Worm (Caenorhabditis elegans) whole organism, young adult: ENCODE data around the gene R11D1.7.

Source experiments
- B0035.1 ChIP-seq: sonication (generic microtip); optimal IDR thresholded peaks from 2 replicates; lab custom pipeline; 2016; ENCODE audit warnings: missing genetic modification characterization, mild to moderate bottlenecking, missing compliant biosample characterization, missing genotype, missing genetic modification reagents
- C17E4.6 ChIP-seq: fragments of 200-800 bp; sonication (Bioruptor generic); IDR thresholded peaks from 2 replicates; pipeline ENCODE4 v1.3.6; 2022; ENCODE audit warnings: missing genetic modification reagents, missing genetic modification characterization, missing compliant biosample characterization
- D2030.7 ChIP-seq: fragments of 200-800 bp; sonication (Bioruptor generic); IDR thresholded peaks from 2 replicates; pipeline ENCODE4 v1.3.6; 2022; ENCODE audit warnings: missing genetic modification reagents, missing genetic modification characterization, missing compliant biosample characterization
- F23B12.7 ChIP-seq: sonication (generic microtip); optimal IDR thresholded peaks from 2 replicates; lab custom pipeline; 2017; ENCODE audit warnings: missing genetic modification characterization, mild to moderate bottlenecking, missing compliant biosample characterization, antibody characterized with exemption, moderate library complexity; ENCODE audit not compliant: insufficient read depth
- F39B2.1 ChIP-seq: fragments of 200-800 bp; sonication (Bioruptor generic); IDR thresholded peaks from 2 replicates; pipeline ENCODE4 v1.3.6; 2022; ENCODE audit warnings: missing genetic modification reagents, missing genetic modification characterization, missing compliant biosample characterization
- F49E8.2 ChIP-seq: sonication (generic microtip); optimal IDR thresholded peaks from 3 replicates; lab custom pipeline; 2017; ENCODE audit warnings: missing genetic modification characterization, mild to moderate bottlenecking, missing compliant biosample characterization, antibody characterized with exemption, moderate library complexity; ENCODE audit not compliant: insufficient read depth
- K11D2.4 ChIP-seq: fragments of 200-800 bp; sonication (Bioruptor generic); IDR thresholded peaks from 2 replicates; pipeline ENCODE4 v1.3.6; 2022; ENCODE audit warnings: missing genetic modification reagents, missing genetic modification characterization, missing compliant biosample characterization
- K12H6.12 ChIP-seq: fragments of 200-800 bp; sonication (Bioruptor generic); optimal IDR thresholded peaks from 2 replicates; lab custom pipeline; 2018; ENCODE audit warnings: mild to moderate bottlenecking, missing genetic modification characterization, missing compliant biosample characterization
- Y53G8AR.9 ChIP-seq: fragments of 200-800 bp; sonication (Bioruptor generic); conservative IDR thresholded peaks from 2 replicates; pipeline ENCODE4 v1.3.6; 2022; ENCODE audit warnings: missing genetic modification reagents, missing genetic modification characterization, missing compliant biosample characterization
- ZK185.1 ChIP-seq: sonication (generic microtip); optimal IDR thresholded peaks from 2 replicates; lab custom pipeline; 2016; ENCODE audit warnings: mild to moderate bottlenecking, missing genetic modification characterization, missing compliant biosample characterization; ENCODE audit not compliant: poor library complexity, severe bottlenecking
- aptf-2 ChIP-seq: fragments of 200-800 bp; sonication (Bioruptor generic); conservative IDR thresholded peaks from 2 replicates; pipeline ENCODE4 v1.3.6; 2022; ENCODE audit warnings: missing genetic modification reagents, missing genetic modification characterization, missing compliant biosample characterization
- bed-1 ChIP-seq: fragments of 200-800 bp; sonication (Bioruptor generic); IDR thresholded peaks from 2 replicates; pipeline ENCODE4 v1.3.6; 2022; ENCODE audit warnings: missing genetic modification reagents, missing genetic modification characterization, missing compliant biosample characterization
- ccch-3 ChIP-seq: fragments of 200-800 bp; sonication (Bioruptor generic); optimal IDR thresholded peaks from 2 replicates; lab custom pipeline; 2018; ENCODE audit warnings: mild to moderate bottlenecking, missing genetic modification characterization, missing compliant biosample characterization
- ceh-27 ChIP-seq: fragments of 200-800 bp; sonication (Bioruptor generic); optimal IDR thresholded peaks from 2 replicates; lab custom pipeline; 2018; ENCODE audit warnings: mild to moderate bottlenecking, missing genetic modification characterization, moderate library complexity, missing compliant biosample characterization
- chd-7 ChIP-seq: sonication (generic microtip); optimal IDR thresholded peaks from 2 replicates; lab custom pipeline; 2016; ENCODE audit warnings: mild to moderate bottlenecking, missing genetic modification characterization, moderate library complexity, missing compliant biosample characterization
- dpl-1 ChIP-seq: fragments of 150-350 bp; optimal IDR thresholded peaks from 2 replicates; lab custom pipeline; 2014; ENCODE audit warnings: missing biosample characterization, missing genetic modification reagents, missing genetic modification characterization
- ekl-4 ChIP-seq: fragments of 200-800 bp; sonication (Bioruptor generic); IDR thresholded peaks from 2 replicates; pipeline ENCODE4 v1.3.6; 2022; ENCODE audit warnings: missing genetic modification reagents, missing genetic modification characterization, missing compliant biosample characterization
- ets-4 ChIP-seq: fragments of 200-800 bp; sonication (Bioruptor generic); optimal IDR thresholded peaks from 2 replicates; lab custom pipeline; 2018; ENCODE audit warnings: mild to moderate bottlenecking, missing genetic modification characterization, missing compliant biosample characterization
- hmg-20 ChIP-seq: fragments of 200-800 bp; sonication (Bioruptor generic); IDR thresholded peaks from 2 replicates; pipeline ENCODE4 v1.3.6; 2022; ENCODE audit warnings: missing genetic modification reagents, missing genetic modification characterization, missing compliant biosample characterization
- lag-1 ChIP-seq: fragments of 200-800 bp; sonication (Bioruptor generic); IDR thresholded peaks from 2 replicates; pipeline ENCODE4 v1.3.6; 2022; ENCODE audit warnings: missing genetic modification reagents, missing genetic modification characterization, missing compliant biosample characterization
- lir-1 ChIP-seq: fragments of 200-800 bp; sonication (Bioruptor generic); conservative IDR thresholded peaks from 2 replicates; pipeline ENCODE4 v1.3.6; 2022; ENCODE audit warnings: missing genetic modification reagents, missing genetic modification characterization, missing compliant biosample characterization
- lsl-1 ChIP-seq: fragments of 200-800 bp; sonication (Bioruptor generic); optimal IDR thresholded peaks from 2 replicates; lab custom pipeline; 2018; ENCODE audit warnings: mild to moderate bottlenecking, missing genetic modification characterization, moderate library complexity, missing compliant biosample characterization
- mel-28 ChIP-seq: sonication (generic microtip); optimal IDR thresholded peaks from 2 replicates; lab custom pipeline; 2016; ENCODE audit warnings: borderline replicate concordance, mild to moderate bottlenecking, missing genetic modification characterization, missing compliant biosample characterization
- nhr-120 ChIP-seq: fragments of 200-800 bp; sonication (Bioruptor generic); IDR thresholded peaks from 2 replicates; pipeline ENCODE4 v1.3.6; 2022; ENCODE audit warnings: missing genetic modification characterization, missing compliant biosample characterization
- nhr-179 ChIP-seq: sonication (generic microtip); optimal IDR thresholded peaks from 2 replicates; lab custom pipeline; 2016; ENCODE audit warnings: mild to moderate bottlenecking, missing genetic modification characterization, missing compliant biosample characterization
- nhr-80 ChIP-seq: sonication (generic microtip); optimal IDR thresholded peaks from 2 replicates; lab custom pipeline; 2016; ENCODE audit warnings: missing genetic modification characterization, missing compliant biosample characterization
- pbrm-1 ChIP-seq: fragments of 200-800 bp; sonication (Bioruptor generic); IDR thresholded peaks from 2 replicates; pipeline ENCODE4 v1.3.6; 2022; ENCODE audit warnings: missing genetic modification reagents, missing genetic modification characterization, missing compliant biosample characterization
- rpc-1 ChIP-seq, 2 experiments: fragments of 150-350 bp in 1 of 2; sonication (generic microtip) in 1 of 2; optimal IDR thresholded peaks; 2 replicates each; lab custom pipeline; 2014 to 2018; ENCODE audit warnings: missing biosample characterization in 1 of 2, missing genetic modification characterization in 1 of 2, missing genetic modification reagents in 1 of 2, missing genotype in 1 of 2
- snpc-1.3 ChIP-seq: sonication (generic microtip); optimal IDR thresholded peaks from 2 replicates; lab custom pipeline; 2017; ENCODE audit warnings: missing genetic modification characterization, mild to moderate bottlenecking, missing compliant biosample characterization, antibody characterized with exemption, moderate library complexity, missing genotype, missing genetic modification reagents; ENCODE audit not compliant: insufficient read depth
- sptf-2 ChIP-seq: fragments of 200-800 bp; sonication (Bioruptor generic); optimal IDR thresholded peaks from 2 replicates; lab custom pipeline; 2018; ENCODE audit warnings: mild to moderate bottlenecking, missing genetic modification characterization, missing compliant biosample characterization
- tlf-1 ChIP-seq: fragments of 200-800 bp; sonication (Bioruptor generic); optimal IDR thresholded peaks from 2 replicates; lab custom pipeline; 2018; ENCODE audit warnings: mild to moderate bottlenecking, missing genetic modification characterization, missing compliant biosample characterization
- unc-130 ChIP-seq: sonication (generic microtip); optimal IDR thresholded peaks from 2 replicates; lab custom pipeline; 2016; ENCODE audit warnings: missing genetic modification reagents, missing genetic modification characterization, missing compliant biosample characterization
- xnd-1 ChIP-seq: sonication (generic microtip); optimal IDR thresholded peaks from 2 replicates; lab custom pipeline; 2016; ENCODE audit warnings: missing genotype, missing genetic modification reagents, missing genetic modification characterization, missing compliant biosample characterization
- ztf-18 ChIP-seq: sonication (generic microtip); optimal IDR thresholded peaks from 2 replicates; lab custom pipeline; 2016; ENCODE audit warnings: missing genotype, mild to moderate bottlenecking, missing genetic modification characterization, missing compliant biosample characterization
- ztf-22 ChIP-seq: fragments of 200-800 bp; sonication (Bioruptor generic); optimal IDR thresholded peaks from 2 replicates; lab custom pipeline; 2018; ENCODE audit warnings: mild to moderate bottlenecking, missing genetic modification characterization, moderate library complexity, missing compliant biosample characterization
- ztf-3 ChIP-seq: fragments of 200-800 bp; sonication (Bioruptor generic); optimal IDR thresholded peaks from 2 replicates; lab custom pipeline; 2018; ENCODE audit warnings: mild to moderate bottlenecking, missing genetic modification characterization, missing compliant biosample characterization
- ztf-6 ChIP-seq: fragments of 200-800 bp; sonication (Bioruptor generic); IDR thresholded peaks from 2 replicates; pipeline ENCODE4 v1.3.6; 2022; ENCODE audit warnings: missing genetic modification reagents, missing genetic modification characterization, missing compliant biosample characterization

The R11D1.7 gene

DNA sequence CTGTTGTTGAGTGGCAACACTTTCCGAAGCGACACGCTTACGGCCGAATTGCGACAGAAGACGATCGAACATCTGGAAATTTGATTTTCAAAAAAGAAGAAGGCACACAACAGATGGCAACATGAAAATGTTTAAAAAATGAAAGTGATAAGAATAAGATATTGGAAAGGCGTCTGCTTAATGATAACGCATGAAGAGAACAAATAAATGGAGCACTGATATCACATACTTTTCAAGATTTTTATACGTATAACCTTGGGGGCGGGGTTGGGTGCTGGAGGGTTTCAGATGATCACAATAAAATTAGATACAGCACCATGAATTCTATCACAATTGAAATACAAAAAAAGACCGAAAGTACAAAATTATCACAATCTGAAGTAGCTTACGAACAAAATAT is 25.2 kb downstream of the R11D1.7 start, which contains the start of gene C15C8.7:
C15C8.7 (minus strand) TSS at position 72 of the 400 bp plus-strand sequence.
- peak; percentile 26 for TF ChIP-seq nhr-80 (tag; lab: Kevin White, UChicago)
- no peak for TF ChIP-seq nhr-120 (GFP tag; lab: Robert Waterston, UW)

DNA sequence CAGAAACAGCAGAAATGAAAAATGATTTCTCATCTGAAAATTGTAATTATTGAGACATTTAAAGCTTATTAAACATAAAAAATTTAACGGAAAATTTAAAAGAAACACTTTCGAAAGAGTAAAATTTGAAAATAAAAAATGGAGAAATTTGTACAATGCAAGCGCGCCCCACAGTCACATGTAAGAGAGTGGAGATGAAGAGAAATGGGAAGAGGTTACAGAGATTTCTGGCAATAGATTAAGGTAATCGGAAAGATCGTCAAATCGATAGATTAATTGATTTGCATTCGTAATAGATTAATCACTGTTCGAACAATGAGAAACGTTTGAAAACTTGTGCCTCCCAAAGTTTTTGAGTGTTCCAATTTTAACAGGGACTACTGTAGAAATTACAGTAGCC is 27.6 kb downstream of the R11D1.7 start, which contains the start of gene C15C8.4:
C15C8.4 (minus strand) TSS at position 33 of the 400 bp plus-strand sequence.
- TF ChIP-seq C17E4.6 (GFP tag; lab: Robert Waterston, UW) = no peak
- TF ChIP-seq lsl-1 (GFP tag; lab: Kevin White, UChicago) = no peak
- TF ChIP-seq bed-1 (GFP tag; lab: Robert Waterston, UW) = no peak
- TF ChIP-seq chd-7 = no peak
- TF ChIP-seq dpl-1 = no peak
- TF ChIP-seq unc-130 (GFP tag; lab: Kevin White, UChicago) = no peak
- no peak for TF ChIP-seq B0035.1 (tag; lab: Kevin White, UChicago)
- no peak for TF ChIP-seq rpc-1 (optimal IDR thresholded peaks at IDR 0.05; lab: Kevin White, UChicago)
- no peak for TF ChIP-seq rpc-1 (tag; optimal IDR thresholded peaks at IDR 0.05; lab: Kevin White, UChicago)
- TF ChIP-seq Y53G8AR.9 = no peak
- no peak for TF ChIP-seq sptf-2 (GFP tag; lab: Kevin White, UChicago)
- TF ChIP-seq hmg-20 = no peak
- no peak for TF ChIP-seq K11D2.4 (GFP tag; lab: Robert Waterston, UW)
- no peak for TF ChIP-seq ets-4 (GFP tag; lab: Kevin White, UChicago)
- no peak for TF ChIP-seq ztf-22 (GFP tag; lab: Kevin White, UChicago)
- TF ChIP-seq, all 124 proteins: peak for 0

DNA sequence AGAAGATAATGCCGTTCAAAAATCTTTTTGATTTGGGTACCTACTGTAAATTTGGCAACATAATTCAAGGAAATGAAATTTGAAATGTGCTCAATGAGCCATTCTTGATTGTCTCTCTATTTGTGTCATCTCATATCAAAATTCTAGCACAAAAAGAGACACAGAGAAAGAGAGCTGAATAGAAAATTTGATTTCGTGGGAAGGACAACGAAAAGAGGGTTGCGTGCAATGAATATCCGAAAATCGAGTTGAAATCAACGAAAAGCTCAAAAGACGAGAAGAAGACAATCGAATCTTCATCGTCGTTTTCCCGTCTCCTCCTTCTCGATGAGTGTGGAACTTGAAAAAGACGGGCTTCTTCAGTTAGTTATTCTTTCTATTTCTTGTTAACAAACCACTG is 28.0 kb downstream of the R11D1.7 start, which contains the start of gene C15C8.5:
C15C8.5 (plus strand) TSS at position 152 of the 400 bp plus-strand sequence.
- no peak for TF ChIP-seq ztf-18 (tag; lab: Kevin White, UChicago)
- no peak for TF ChIP-seq lag-1 (GFP tag; lab: Robert Waterston, UW)
- TF ChIP-seq K12H6.12 (tag; lab: Kevin White, UChicago) = no peak
- TF ChIP-seq xnd-1 (tag; lab: Kevin White, UChicago) = no peak
- TF ChIP-seq mel-28 (tag; lab: Kevin White, UChicago) = no peak
- TF ChIP-seq D2030.7 = no peak
- no peak for TF ChIP-seq F49E8.2 (tag; lab: Kevin White, UChicago)
- TF ChIP-seq, all 124 proteins: peak for 0

DNA sequence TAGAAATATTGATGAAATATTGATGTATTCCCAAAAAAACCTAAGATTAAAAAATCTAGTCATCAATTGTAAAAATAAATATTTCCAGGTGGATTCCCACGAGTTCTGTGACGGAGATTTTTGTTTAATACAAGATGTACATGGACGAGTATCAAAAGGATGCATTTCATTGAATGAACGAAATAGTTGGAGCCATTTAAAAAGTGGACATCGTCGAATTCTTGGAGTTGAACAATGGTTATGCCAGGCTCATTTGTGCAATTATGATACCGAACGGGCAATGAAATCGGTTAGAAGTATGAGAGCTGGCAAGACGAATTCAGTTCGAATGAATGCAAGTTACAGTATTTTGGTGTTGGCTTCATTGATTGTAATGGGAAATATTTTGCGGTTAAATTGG is 29.7 kb downstream of the R11D1.7 start:
- no peak for TF ChIP-seq ceh-27 (GFP tag; lab: Kevin White, UChicago)
- no peak for TF ChIP-seq tlf-1 (GFP tag; lab: Kevin White, UChicago)
- TF ChIP-seq aptf-2 = no peak
- no peak for TF ChIP-seq ekl-4 (GFP tag; lab: Robert Waterston, UW)
- TF ChIP-seq nhr-179 (tag; lab: Kevin White, UChicago) = no peak
- TF ChIP-seq F39B2.1 = no peak
- no peak for TF ChIP-seq lir-1
- TF ChIP-seq ztf-3 (GFP tag; lab: Kevin White, UChicago) = no peak
- no peak for TF ChIP-seq pbrm-1 (GFP tag; lab: Robert Waterston, UW)
- no peak for TF ChIP-seq F23B12.7 (tag; lab: Kevin White, UChicago)
- TF ChIP-seq ztf-6 = no peak
- no peak for TF ChIP-seq snpc-1.3 (tag; lab: Kevin White, UChicago)
- no peak for TF ChIP-seq ZK185.1 (tag; lab: Kevin White, UChicago)
- no peak for TF ChIP-seq ccch-3 (GFP tag; lab: Kevin White, UChicago)
